Worm (Caenorhabditis elegans) whole organism, early embryonic: Measurements from ENCODE around the gene C39H7.4.

Experiments used
- B0310.2 ChIP-seq: sonication (generic microtip); optimal IDR thresholded peaks from 2 replicates; lab custom pipeline; 2016; ENCODE audit warnings: mild to moderate bottlenecking, missing genetic modification characterization, missing compliant biosample characterization
- F13C5.2 ChIP-seq: sonication (generic microtip); optimal IDR thresholded peaks from 2 replicates; lab custom pipeline; 2017; ENCODE audit warnings: mild to moderate bottlenecking, missing genetic modification characterization, inconsistent platforms, missing compliant biosample characterization
- aly-1 ChIP-seq: sonication (generic microtip); optimal IDR thresholded peaks from 2 replicates; lab custom pipeline; 2016; ENCODE audit warnings: missing genetic modification characterization, missing compliant biosample characterization
- ama-1 ChIP-seq: fragments of 150-350 bp; optimal IDR thresholded peaks from 2 replicates; lab custom pipeline; 2014
- ceh-13 ChIP-seq: fragments of 200-800 bp; sonication (Bioruptor generic); optimal IDR thresholded peaks from 2 replicates; lab custom pipeline; 2018; ENCODE audit warnings: mild to moderate bottlenecking, missing genetic modification characterization, missing compliant biosample characterization
- ceh-36 ChIP-seq: sonication (generic microtip); optimal IDR thresholded peaks from 2 replicates; lab custom pipeline; 2016; ENCODE audit warnings: missing genetic modification characterization, inconsistent platforms, missing compliant biosample characterization
- ets-7 ChIP-seq: sonication (generic microtip); optimal IDR thresholded peaks from 2 replicates; lab custom pipeline; 2016; ENCODE audit warnings: missing genotype, missing genetic modification characterization, missing compliant biosample characterization
- flt-1 ChIP-seq: fragments of 200-800 bp; sonication (Bioruptor generic); IDR thresholded peaks from 2 replicates; pipeline ENCODE4 v1.3.6; 2022; ENCODE audit warnings: missing genetic modification characterization, missing compliant biosample characterization
- hmbx-1 ChIP-seq: sonication (generic microtip); optimal IDR thresholded peaks from 2 replicates; lab custom pipeline; 2016; ENCODE audit warnings: mild to moderate bottlenecking, missing genetic modification characterization, missing compliant biosample characterization
- hmg-4 ChIP-seq: fragments of 200-800 bp; sonication (Bioruptor generic); optimal IDR thresholded peaks from 2 replicates; lab custom pipeline; 2018; ENCODE audit warnings: mild to moderate bottlenecking, missing genetic modification characterization, missing compliant biosample characterization
- hnd-1 ChIP-seq: sonication (generic microtip); optimal IDR thresholded peaks from 2 replicates; lab custom pipeline; 2016; ENCODE audit warnings: missing genetic modification characterization, missing compliant biosample characterization
- pes-1 ChIP-seq: fragments of 200-800 bp; sonication (Bioruptor generic); IDR thresholded peaks from 2 replicates; pipeline ENCODE4 v1.3.6; 2022; ENCODE audit warnings: missing genetic modification reagents, missing genetic modification characterization, missing compliant biosample characterization
- scrt-1 ChIP-seq: fragments of 200-800 bp; sonication (Bioruptor generic); IDR thresholded peaks from 2 replicates; pipeline ENCODE4 v1.3.6; 2022; ENCODE audit warnings: missing genetic modification characterization, missing compliant biosample characterization
- sea-1 ChIP-seq: fragments of 200-800 bp; sonication (Bioruptor generic); conservative IDR thresholded peaks from 2 replicates; pipeline ENCODE4 v1.3.6; 2022; ENCODE audit warnings: missing genetic modification characterization, missing compliant biosample characterization
- tbx-11 ChIP-seq: fragments of 200-800 bp; sonication (Bioruptor generic); IDR thresholded peaks from 2 replicates; pipeline ENCODE4 v1.3.6; 2022; ENCODE audit warnings: missing genetic modification characterization, missing compliant biosample characterization
- tbx-37 ChIP-seq: fragments of 200-800 bp; sonication (Bioruptor generic); conservative IDR thresholded peaks from 2 replicates; pipeline ENCODE4 v1.3.6; 2022; ENCODE audit warnings: missing genetic modification reagents, missing genetic modification characterization, missing compliant biosample characterization
- tra-4 ChIP-seq: sonication (generic microtip); optimal IDR thresholded peaks from 2 replicates; lab custom pipeline; 2017; ENCODE audit warnings: missing genetic modification characterization, missing compliant biosample characterization

The C39H7.4 gene

ce11 chrIV:5582267-5582666 is 32.1 kb downstream of the C39H7.4 start:
- TF ChIP-seq F13C5.2 (tag; lab: Kevin White, UChicago) (no peak), hnd-1 (tag; lab: Kevin White, UChicago) (no peak), pes-1 (no peak), hmg-4 (GFP tag; lab: Kevin White, UChicago) (no peak), ama-1 (lab: Kevin White, UChicago) (no peak), hmbx-1 (no peak), scrt-1 (no peak), tra-4 (no peak)

ce11 chrIV:5580588-5581308 is 33.7 kb downstream of the C39H7.4 start:
- TF ChIP-seq hmg-4 (GFP tag; lab: Kevin White, UChicago): no peak
- no peak for TF ChIP-seq tra-4
- TF ChIP-seq ceh-13 (GFP tag; lab: Kevin White, UChicago): no peak
- no peak for TF ChIP-seq aly-1
- TF ChIP-seq ama-1 (lab: Kevin White, UChicago): no peak
- no peak for TF ChIP-seq sea-1
- TF ChIP-seq pes-1: no peak
- no peak for TF ChIP-seq hmbx-1
- TF ChIP-seq scrt-1: no peak

- TF ChIP-seq F13C5.2 (tag; lab: Kevin White, UChicago): no peak
- no peak for TF ChIP-seq hmg-4 (GFP tag; lab: Kevin White, UChicago)
- no peak for TF ChIP-seq flt-1 (GFP tag; lab: Robert Waterston, UW)
Measured at ce11 chrIV:5574033-5574432, 40.4 kb downstream of the C39H7.4 start, which contains the start of gene T12E12.6. Gene T12E12.6 (minus strand): TSS chrIV:5574133.

ce11 chrIV:5572693-5573092 is 41.7 kb downstream of the C39H7.4 start:
- no peak for TF ChIP-seq tbx-11 (GFP tag; lab: Robert Waterston, UW)
- no peak for TF ChIP-seq aly-1
- no peak for TF ChIP-seq flt-1 (GFP tag; lab: Robert Waterston, UW)
- TF ChIP-seq F13C5.2 (tag; lab: Kevin White, UChicago): no peak
- no peak for TF ChIP-seq ceh-36 (tag; lab: Kevin White, UChicago)
- no peak for TF ChIP-seq pes-1
- no peak for TF ChIP-seq hnd-1 (tag; lab: Kevin White, UChicago)
- no peak for TF ChIP-seq sea-1
- no peak for TF ChIP-seq ets-7 (tag; lab: Kevin White, UChicago)
- TF ChIP-seq tbx-37 (GFP tag; lab: Robert Waterston, UW): no peak
- TF ChIP-seq hmg-4 (GFP tag; lab: Kevin White, UChicago): no peak
- TF ChIP-seq scrt-1: no peak
- no peak for TF ChIP-seq ama-1 (lab: Kevin White, UChicago)
- TF ChIP-seq hmbx-1: no peak
- no peak for TF ChIP-seq B0310.2 (tag; lab: Kevin White, UChicago)
- no peak for TF ChIP-seq ceh-13 (GFP tag; lab: Kevin White, UChicago)

- no peak for TF ChIP-seq scrt-1
- TF ChIP-seq B0310.2 (tag; lab: Kevin White, UChicago): no peak
- no peak for TF ChIP-seq F13C5.2 (tag; lab: Kevin White, UChicago)
- no peak for TF ChIP-seq tra-4
- TF ChIP-seq ceh-36 (tag; lab: Kevin White, UChicago): no peak
- no peak for TF ChIP-seq hmg-4 (GFP tag; lab: Kevin White, UChicago)
- no peak for TF ChIP-seq hnd-1 (tag; lab: Kevin White, UChicago)
Measured at ce11 chrIV:5565105-5565504, 49.3 kb downstream of the C39H7.4 start.

ce11 chrIV:5564293-5564692 is 50.1 kb downstream of the C39H7.4 start:
- TF ChIP-seq hnd-1 (tag; lab: Kevin White, UChicago) (no peak), ets-7 (tag; lab: Kevin White, UChicago) (no peak), tbx-11 (GFP tag; lab: Robert Waterston, UW) (no peak), ceh-13 (GFP tag; lab: Kevin White, UChicago) (no peak), pes-1 (no peak), ama-1 (lab: Kevin White, UChicago) (no peak), aly-1 (no peak), flt-1 (GFP tag; lab: Robert Waterston, UW) (no peak), ceh-36 (tag; lab: Kevin White, UChicago) (no peak), F13C5.2 (tag; lab: Kevin White, UChicago) (no peak), hmg-4 (GFP tag; lab: Kevin White, UChicago) (no peak), B0310.2 (tag; lab: Kevin White, UChicago) (no peak), sea-1 (no peak)

ce11 chrIV:5563280-5563679 is 51.1 kb downstream of the C39H7.4 start:
- TF ChIP-seq hmbx-1 (no peak), tbx-11 (GFP tag; lab: Robert Waterston, UW) (no peak), ceh-13 (GFP tag; lab: Kevin White, UChicago) (no peak), tbx-37 (GFP tag; lab: Robert Waterston, UW) (no peak), hmg-4 (GFP tag; lab: Kevin White, UChicago) (no peak), hnd-1 (tag; lab: Kevin White, UChicago) (no peak), B0310.2 (tag; lab: Kevin White, UChicago) (no peak), flt-1 (GFP tag; lab: Robert Waterston, UW) (no peak)
